Worm (Caenorhabditis elegans): ENCODE data around the gene F53B3.6.

Gene F53B3.6

ce11 chrX:2912689-2913088 is 48.7 kb downstream of the F53B3.6 start:
- no peak for TF ChIP-seq aly-2 (tag; optimal IDR thresholded peaks at IDR 0.05)
- peak in 1 of 2 experiments; percentile 91 for TF ChIP-seq unc-62 (GFP tag; optimal IDR thresholded peaks at IDR 0.05 in 1 of 2)
- no peak for TF ChIP-seq unc-62 (tag; optimal IDR thresholded peaks at IDR 0.05)
- no peak for TF ChIP-seq arid-1 (GFP tag; conservative IDR thresholded peaks at IDR 0.05)
